Fruit fly (Drosophila melanogaster) whole organism, embryonic: Measurements from ENCODE around the gene CG15044.

ENCODE experiments used
- Antp ChIP-seq: fragments of 200-800 bp; sonication (Bioruptor generic); optimal IDR thresholded peaks from 3 replicates; lab custom pipeline; 2016; ENCODE audit warnings: missing biosample characterization, missing genetic modification characterization
- Blimp-1 ChIP-seq: fragments of 200-800 bp; sonication (Bioruptor generic); optimal IDR thresholded peaks from 3 replicates; lab custom pipeline; 2018; ENCODE audit warnings: missing biosample characterization, missing genetic modification characterization, mild to moderate bottlenecking, moderate library complexity, missing genetic modification reagents
- grn ChIP-seq: fragments of 200-800 bp; sonication (Bioruptor generic); optimal IDR thresholded peaks from 3 replicates; lab custom pipeline; 2017; ENCODE audit warnings: missing biosample characterization, missing genetic modification characterization
- twi ChIP-seq: fragments of 200-800 bp; optimal IDR thresholded peaks from 2 replicates; lab custom pipeline; 2019; ENCODE audit warnings: missing biosample characterization, mild to moderate bottlenecking, missing genetic modification characterization, moderate library complexity

dm6 chrX:18534393-18534792 lies 42.6 kb upstream of the CG15044 start:
- TF ChIP-seq twi (tag; lab: Kevin White, UChicago) (no peak), grn (GFP tag; lab: Kevin White, UChicago) (no peak), Blimp-1 (no peak), Antp (GFP tag; lab: Kevin White, UChicago) (no peak)
